Worm (Caenorhabditis elegans): Measurements from ENCODE around the gene F58B4.7.

The F58B4.7 gene

DNA sequence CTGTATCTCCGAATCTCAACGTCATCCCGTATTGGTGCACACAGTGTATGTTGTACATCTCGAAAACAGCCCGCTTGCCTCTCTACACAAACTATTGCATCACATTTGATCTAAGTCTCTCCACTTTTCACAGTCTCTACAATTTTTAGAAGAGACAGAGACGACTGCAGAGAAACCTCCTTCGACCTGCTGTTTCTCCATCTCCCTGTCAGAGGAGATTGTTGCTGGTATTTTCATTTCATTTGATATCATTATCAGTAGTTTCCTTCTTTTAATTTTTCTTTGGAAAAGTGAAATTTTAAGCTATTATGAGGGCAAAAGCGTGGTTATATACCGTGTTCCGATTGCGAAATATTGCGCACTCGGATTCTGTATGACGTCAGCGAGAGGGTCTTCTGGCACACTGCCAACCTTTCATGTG lies 17.5 kb upstream of the F58B4.7 start:
- TF ChIP-seq F13C5.2 (tag; optimal IDR thresholded peaks at IDR 0.05) (no peak), ceh-13 (GFP tag; optimal IDR thresholded peaks at IDR 0.05) (no peak), aly-1 (tag; optimal IDR thresholded peaks at IDR 0.05) (no peak), ama-1 (optimal IDR thresholded peaks at IDR 0.05) (no peak), flt-1 (GFP tag; IDR thresholded peaks at IDR 0.05) (no peak), B0310.2 (tag; optimal IDR thresholded peaks at IDR 0.05) (no peak), ceh-36 (tag; optimal IDR thresholded peaks at IDR 0.05) (no peak), ets-7 (tag; optimal IDR thresholded peaks at IDR 0.05) (no peak), pes-1 (GFP tag; IDR thresholded peaks at IDR 0.05) (no peak), sea-1 (GFP tag; conservative IDR thresholded peaks at IDR 0.05) (no peak), hmbx-1 (tag; optimal IDR thresholded peaks at IDR 0.05) (no peak), tbx-37 (GFP tag; conservative IDR thresholded peaks at IDR 0.05) (no peak), tra-4 (tag; optimal IDR thresholded peaks at IDR 0.05) (no peak), scrt-1 (GFP tag; IDR thresholded peaks at IDR 0.05) (no peak), tbx-11 (GFP tag; IDR thresholded peaks at IDR 0.05) (no peak), hmg-4 (GFP tag; optimal IDR thresholded peaks at IDR 0.05) (no peak), hnd-1 (tag; optimal IDR thresholded peaks at IDR 0.05) (no peak)

DNA sequence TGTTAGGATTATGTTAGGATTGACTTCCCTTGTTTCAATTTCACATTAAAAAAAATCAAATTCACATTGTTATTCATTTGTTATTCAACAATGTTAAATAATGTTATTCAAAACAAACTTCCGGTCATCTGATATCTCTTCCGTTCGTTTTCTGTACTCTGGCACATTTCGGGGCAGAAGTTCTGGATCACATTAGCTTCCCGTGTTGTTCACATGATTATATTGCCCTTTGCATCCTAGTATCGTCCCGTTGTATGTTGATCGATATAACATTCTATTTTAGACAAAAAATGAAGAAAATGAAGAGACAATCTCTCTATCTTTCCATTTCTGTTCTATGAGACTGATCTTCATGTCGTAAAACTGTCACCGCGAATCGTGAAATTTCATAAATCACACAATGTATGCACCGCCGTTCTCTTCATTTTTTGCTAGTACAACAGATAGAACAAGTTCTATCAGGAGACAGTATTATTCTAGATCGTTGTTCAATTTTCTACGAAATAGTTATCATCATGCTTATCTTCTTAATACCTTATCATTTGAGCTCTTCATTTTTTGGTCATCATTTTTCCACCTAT lies 17.0 kb upstream of the F58B4.7 start:
- TF ChIP-seq tbx-11 (GFP tag; IDR thresholded peaks at IDR 0.05) (no peak), ceh-13 (GFP tag; optimal IDR thresholded peaks at IDR 0.05) (no peak), tra-4 (tag; optimal IDR thresholded peaks at IDR 0.05) (no peak), scrt-1 (GFP tag; IDR thresholded peaks at IDR 0.05) (no peak), sea-1 (GFP tag; conservative IDR thresholded peaks at IDR 0.05) (no peak), ceh-36 (tag; optimal IDR thresholded peaks at IDR 0.05) (no peak), hnd-1 (tag; optimal IDR thresholded peaks at IDR 0.05) (no peak), tbx-37 (GFP tag; conservative IDR thresholded peaks at IDR 0.05) (no peak)

DNA sequence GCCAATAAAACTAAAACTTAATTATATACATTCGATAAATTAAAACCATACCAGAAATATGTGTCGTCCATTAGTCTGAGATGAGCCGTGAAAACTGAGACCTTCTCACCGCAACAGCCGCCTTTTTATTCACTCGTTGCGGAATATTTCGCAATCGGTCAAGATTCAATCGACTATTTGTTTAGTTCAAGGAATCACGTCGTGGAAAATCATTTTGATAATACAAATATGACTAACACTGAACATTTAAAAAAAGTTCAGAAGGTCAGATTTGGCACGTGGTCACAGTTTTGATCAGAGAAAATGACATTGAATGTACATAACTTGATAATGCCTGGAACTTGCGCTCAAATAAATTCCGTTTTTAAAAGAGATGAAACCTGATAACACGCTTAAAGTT lies 15.6 kb upstream of the F58B4.7 start, which contains the start of gene F17C11.11:
F17C11.11 (minus strand) TSS at position 79 of the 400 bp plus-strand sequence.
- TF ChIP-seq tbx-11 (GFP tag; IDR thresholded peaks at IDR 0.05) (no peak), B0310.2 (tag; optimal IDR thresholded peaks at IDR 0.05) (no peak), aly-1 (tag; optimal IDR thresholded peaks at IDR 0.05) (no peak), ceh-13 (GFP tag; optimal IDR thresholded peaks at IDR 0.05) (no peak), tra-4 (tag; optimal IDR thresholded peaks at IDR 0.05) (no peak), hmg-4 (GFP tag; optimal IDR thresholded peaks at IDR 0.05) (no peak), sea-1 (GFP tag; conservative IDR thresholded peaks at IDR 0.05) (no peak), ets-7 (tag; optimal IDR thresholded peaks at IDR 0.05) (no peak), scrt-1 (GFP tag; IDR thresholded peaks at IDR 0.05) (no peak), hmbx-1 (tag; optimal IDR thresholded peaks at IDR 0.05) (no peak), flt-1 (GFP tag; IDR thresholded peaks at IDR 0.05) (no peak), pes-1 (GFP tag; IDR thresholded peaks at IDR 0.05) (no peak), ceh-36 (tag; optimal IDR thresholded peaks at IDR 0.05) (no peak), hnd-1 (tag; optimal IDR thresholded peaks at IDR 0.05) (no peak), tbx-37 (GFP tag; conservative IDR thresholded peaks at IDR 0.05) (no peak), ama-1 (optimal IDR thresholded peaks at IDR 0.05) (no peak), F13C5.2 (tag; optimal IDR thresholded peaks at IDR 0.05) (no peak)

DNA sequence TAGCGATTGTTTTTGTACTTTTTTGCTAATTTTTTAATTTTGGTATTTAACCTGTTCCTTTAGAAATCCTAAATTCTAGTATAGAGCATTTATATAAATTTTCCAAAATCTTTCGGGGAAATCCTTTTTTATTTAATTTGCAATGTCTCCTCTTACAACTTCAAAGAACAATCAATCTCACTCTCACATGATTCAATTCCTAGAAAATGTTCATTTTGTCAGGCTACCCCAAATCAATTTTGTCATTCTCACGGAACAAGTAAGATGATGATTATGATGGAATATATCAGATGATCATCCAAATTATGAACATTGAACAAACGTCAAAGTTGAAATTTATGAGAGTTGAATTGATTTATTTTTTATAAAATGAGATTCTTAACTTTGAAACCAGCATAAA lies 14.2 kb upstream of the F58B4.7 start:
- TF ChIP-seq scrt-1 (GFP tag; IDR thresholded peaks at IDR 0.05) (no peak), tbx-37 (GFP tag; conservative IDR thresholded peaks at IDR 0.05) (no peak), tbx-11 (GFP tag; IDR thresholded peaks at IDR 0.05) (no peak), ceh-13 (GFP tag; optimal IDR thresholded peaks at IDR 0.05) (no peak), F13C5.2 (tag; optimal IDR thresholded peaks at IDR 0.05) (no peak), tra-4 (tag; optimal IDR thresholded peaks at IDR 0.05) (no peak), ceh-36 (tag; optimal IDR thresholded peaks at IDR 0.05) (no peak), B0310.2 (tag; optimal IDR thresholded peaks at IDR 0.05) (no peak), aly-1 (tag; optimal IDR thresholded peaks at IDR 0.05) (no peak), hmg-4 (GFP tag; optimal IDR thresholded peaks at IDR 0.05) (no peak), ama-1 (optimal IDR thresholded peaks at IDR 0.05) (no peak), hnd-1 (tag; optimal IDR thresholded peaks at IDR 0.05) (no peak)

DNA sequence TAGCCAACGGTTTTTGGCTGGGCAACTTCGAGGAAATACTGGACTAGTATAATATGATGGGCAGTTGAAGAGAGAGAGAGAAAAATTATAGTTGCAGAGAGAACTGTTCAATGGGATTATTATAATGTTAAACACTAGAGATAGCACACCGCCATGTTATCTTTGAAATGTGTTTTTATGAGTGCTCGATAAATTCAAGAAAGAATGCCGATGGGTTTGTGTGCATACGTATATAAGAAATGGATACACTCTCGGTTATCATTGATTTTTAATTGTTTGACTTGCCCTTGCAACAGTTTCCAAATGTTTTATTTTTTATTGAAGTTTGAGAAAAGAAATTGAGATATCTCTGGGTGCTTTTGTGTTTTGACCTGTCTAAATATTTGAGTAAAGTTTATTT lies 13.6 kb upstream of the F58B4.7 start, which contains the start of gene F17C11.12:
F17C11.12 (minus strand) TSS at position 240 of the 400 bp plus-strand sequence.
- TF ChIP-seq aly-1 (tag; optimal IDR thresholded peaks at IDR 0.05) (no peak), tbx-11 (GFP tag; IDR thresholded peaks at IDR 0.05) (no peak), hmg-4 (GFP tag; optimal IDR thresholded peaks at IDR 0.05) (no peak), pes-1 (GFP tag; IDR thresholded peaks at IDR 0.05) (no peak), F13C5.2 (tag; optimal IDR thresholded peaks at IDR 0.05) (no peak)

DNA sequence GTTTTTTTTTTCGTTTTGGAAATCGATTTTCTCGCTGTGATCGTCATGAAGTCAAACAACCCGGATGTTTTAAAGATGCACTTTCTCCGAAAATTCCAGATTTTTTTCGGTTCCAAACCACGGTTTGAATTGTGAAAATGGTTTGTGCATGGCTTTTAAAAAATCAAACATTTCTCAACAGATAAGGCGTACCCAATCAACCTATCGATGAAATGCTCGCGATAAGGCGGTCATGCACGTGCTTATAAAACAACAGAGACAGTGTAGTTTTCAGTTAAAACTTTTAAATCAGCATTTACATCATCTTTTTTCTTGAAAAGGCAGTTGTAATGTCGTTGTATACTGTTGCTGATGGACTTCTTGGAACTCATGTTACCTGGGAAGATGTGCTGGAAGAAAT lies 9.3 kb upstream of the F58B4.7 start, which contains the start of gene F58B4.5:
F58B4.5 (plus strand) TSS at position 283 of the 400 bp plus-strand sequence.
- TF ChIP-seq scrt-1 (GFP tag; IDR thresholded peaks at IDR 0.05) (no peak), F13C5.2 (tag; optimal IDR thresholded peaks at IDR 0.05) (no peak), pes-1 (GFP tag; IDR thresholded peaks at IDR 0.05) (no peak), tbx-37 (GFP tag; conservative IDR thresholded peaks at IDR 0.05) (no peak), tbx-11 (GFP tag; IDR thresholded peaks at IDR 0.05) (no peak), flt-1 (GFP tag; IDR thresholded peaks at IDR 0.05) (no peak), hmbx-1 (tag; optimal IDR thresholded peaks at IDR 0.05) (no peak), ets-7 (tag; optimal IDR thresholded peaks at IDR 0.05) (no peak), ceh-36 (tag; optimal IDR thresholded peaks at IDR 0.05) (no peak), aly-1 (tag; optimal IDR thresholded peaks at IDR 0.05) (no peak), ceh-13 (GFP tag; optimal IDR thresholded peaks at IDR 0.05) (no peak), sea-1 (GFP tag; conservative IDR thresholded peaks at IDR 0.05) (no peak), hmg-4 (GFP tag; optimal IDR thresholded peaks at IDR 0.05) (no peak)

DNA sequence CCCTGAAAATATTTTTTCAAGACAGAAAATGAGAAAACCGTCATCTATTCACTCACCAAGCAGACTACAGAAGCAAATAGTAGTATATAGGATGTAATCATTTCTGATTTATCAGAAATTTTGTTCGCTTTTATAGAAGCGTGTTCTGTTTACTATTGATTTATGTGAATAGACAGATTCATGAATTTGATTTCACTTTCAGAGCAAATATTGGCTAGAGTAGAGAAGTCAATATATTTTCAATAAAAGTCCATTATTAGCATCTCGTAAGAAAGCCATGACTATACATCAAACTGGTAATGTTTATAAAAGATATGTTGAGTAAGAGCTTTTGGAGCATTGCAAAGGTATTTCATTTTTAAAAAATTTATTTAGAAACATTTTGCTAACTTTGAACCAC lies 8.1 kb upstream of the F58B4.7 start, which contains the start of gene scvp-1:
scvp-1 (minus strand) TSS at position 101 of the 400 bp plus-strand sequence.
- TF ChIP-seq hmbx-1 (tag; optimal IDR thresholded peaks at IDR 0.05) (no peak), B0310.2 (tag; optimal IDR thresholded peaks at IDR 0.05) (no peak), ceh-36 (tag; optimal IDR thresholded peaks at IDR 0.05) (no peak), tra-4 (tag; optimal IDR thresholded peaks at IDR 0.05) (no peak), hnd-1 (tag; optimal IDR thresholded peaks at IDR 0.05) (no peak), tbx-11 (GFP tag; IDR thresholded peaks at IDR 0.05) (no peak), F13C5.2 (tag; optimal IDR thresholded peaks at IDR 0.05) (no peak), hmg-4 (GFP tag; optimal IDR thresholded peaks at IDR 0.05) (no peak), tbx-37 (GFP tag; conservative IDR thresholded peaks at IDR 0.05) (no peak), ama-1 (optimal IDR thresholded peaks at IDR 0.05) (no peak), sea-1 (GFP tag; conservative IDR thresholded peaks at IDR 0.05) (no peak), scrt-1 (GFP tag; IDR thresholded peaks at IDR 0.05) (no peak)

All from whole organism, early embryonic.